Worm (Caenorhabditis elegans): ENCODE data around the gene str-87.

DNA sequence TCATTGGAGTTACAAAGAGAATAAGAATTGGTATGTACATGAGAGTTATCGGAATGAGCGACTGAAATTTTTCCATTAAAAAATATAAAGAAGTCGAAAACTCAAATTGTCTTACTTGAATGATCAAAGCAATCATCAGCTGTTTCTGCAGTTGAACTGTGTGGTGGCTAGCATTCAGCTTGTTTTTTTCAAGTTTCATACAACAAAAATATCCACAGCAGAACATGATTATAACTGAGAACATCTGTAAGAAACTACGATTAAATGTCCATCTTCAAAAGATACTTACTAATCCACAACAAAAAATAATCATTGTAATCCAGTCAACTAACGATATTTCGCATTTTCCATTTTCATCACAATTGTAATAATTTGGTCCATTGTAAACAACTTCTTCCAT, 3.2 kb downstream of the str-87 start:
- no peak for TF ChIP-seq hlh-13 (GFP tag; optimal IDR thresholded peaks at IDR 0.05)
- no peak for TF ChIP-seq pha-4 (tag; optimal IDR thresholded peaks at IDR 0.05)
- no peak for TF ChIP-seq hlh-8 (tag; optimal IDR thresholded peaks at IDR 0.05)
- TF ChIP-seq ceh-9 (tag; optimal IDR thresholded peaks at IDR 0.05) = no peak
- TF ChIP-seq elt-2 (tag; optimal IDR thresholded peaks at IDR 0.05) = no peak
- TF ChIP-seq ama-1 (optimal IDR thresholded peaks at IDR 0.05) = no peak
- TF ChIP-seq pag-3 (tag; optimal IDR thresholded peaks at IDR 0.05; ENCODE audit: borderline replicate concordance) = no peak
- TF ChIP-seq elt-4 (tag; optimal IDR thresholded peaks at IDR 0.05) = no peak
- TF ChIP-seq nfya-1 (tag; optimal IDR thresholded peaks at IDR 0.05) = no peak
- TF ChIP-seq ets-4 (tag; optimal IDR thresholded peaks at IDR 0.05) = no peak
- TF ChIP-seq fkh-10 (GFP tag; optimal IDR thresholded peaks at IDR 0.05) = no peak
- TF ChIP-seq ceh-14 (tag; optimal IDR thresholded peaks at IDR 0.05) = no peak
- TF ChIP-seq ceh-18 (tag; optimal IDR thresholded peaks at IDR 0.05) = no peak

Measured in whole organism, late embryonic.